Fruit fly (Drosophila melanogaster): ENCODE data around the gene klar.
A peak's percentile ranks its signal among the peaks of the same experiment; 100 is the strongest.

klar gene

dm6 chr3L:485393-485792 is 55.0 kb downstream of the klar start (continued):
- TF ChIP-seq CG6854 (GFP tag; optimal IDR thresholded peaks at IDR 0.05) (no peak), dsx (GFP tag; optimal IDR thresholded peaks at IDR 0.05; ENCODE audit: poor library complexity, severe bottlenecking) (peak; percentile 43), Sox14 (GFP tag; optimal IDR thresholded peaks at IDR 0.05) (no peak), OdsH (GFP tag; optimal IDR thresholded peaks at IDR 0.05) (peak; percentile 36), Met (GFP tag; optimal IDR thresholded peaks at IDR 0.05) (no peak), vri (GFP tag; optimal IDR thresholded peaks at IDR 0.05) (no peak), Ets21C (GFP tag; optimal IDR thresholded peaks at IDR 0.05) (no peak), CG10631 (GFP tag; optimal IDR thresholded peaks at IDR 0.05) (peak; percentile 11), CG8119 (GFP tag; IDR thresholded peaks at IDR 0.05) (peak; percentile 70), Eip78C (GFP tag) (peak; percentile 72), CG32006 (GFP tag; optimal IDR thresholded peaks at IDR 0.05) (peak; percentile 47), Eip75B (GFP tag; optimal IDR thresholded peaks at IDR 0.05) (no peak)

dm6 chr3L:484554-485305 is 55.7 kb downstream of the klar start:
- peak; percentile 23 for TF ChIP-seq achi (GFP tag; optimal IDR thresholded peaks at IDR 0.05)
- peak; percentile 38 for TF ChIP-seq net (GFP tag; optimal IDR thresholded peaks at IDR 0.05)
- TF ChIP-seq Eip78C (GFP tag): peak; percentile 63
- peak; percentile 25 for TF ChIP-seq CG6792 (GFP tag; optimal IDR thresholded peaks at IDR 0.05)
- TF ChIP-seq esn (GFP tag; optimal IDR thresholded peaks at IDR 0.05): peak; percentile 21
- TF ChIP-seq pdm3 (GFP tag; optimal IDR thresholded peaks at IDR 0.05): peak; percentile 35
- peak; percentile 32 for TF ChIP-seq topi (GFP tag; optimal IDR thresholded peaks at IDR 0.05)
- TF ChIP-seq CG34406 (GFP tag; optimal IDR thresholded peaks at IDR 0.05): peak; percentile 0
- peak; percentile 72 for TF ChIP-seq svp (GFP tag)
- peak; percentile 3 to 26 for TF ChIP-seq salr (GFP tag; optimal IDR thresholded peaks at IDR 0.05)
- peak; percentile 47 for TF ChIP-seq Sox14 (GFP tag; optimal IDR thresholded peaks at IDR 0.05)
- peak; percentile 62 for TF ChIP-seq Ets96B (tag; optimal IDR thresholded peaks at IDR 0.05)
- TF ChIP-seq lz (GFP tag; optimal IDR thresholded peaks at IDR 0.05): peak; percentile 9
- TF ChIP-seq Sox15 (GFP tag; optimal IDR thresholded peaks at IDR 0.05): peak; percentile 1
- TF ChIP-seq CG10631 (GFP tag; optimal IDR thresholded peaks at IDR 0.05): peak; percentile 39
- TF ChIP-seq CG8632 (GFP tag; optimal IDR thresholded peaks at IDR 0.05): peak; percentile 30
- peak; percentile 32 for TF ChIP-seq Met (GFP tag; optimal IDR thresholded peaks at IDR 0.05)
- no peak for TF ChIP-seq Ets21C (GFP tag; optimal IDR thresholded peaks at IDR 0.05)
- peak; percentile 6 for TF ChIP-seq CG9139 (GFP tag; optimal IDR thresholded peaks at IDR 0.05)
- TF ChIP-seq acj6 (GFP tag; optimal IDR thresholded peaks at IDR 0.05): peak; percentile 16
- TF ChIP-seq OdsH (GFP tag; optimal IDR thresholded peaks at IDR 0.05): peak; percentile 5
- peak; percentile 2 for TF ChIP-seq Hr4 (GFP tag; optimal IDR thresholded peaks at IDR 0.05)
- 0 out of 2 replicates have a peak, but pooled peaks have one; percentile 8 for TF ChIP-seq CG15336 (GFP tag; IDR thresholded peaks at IDR 0.05)
- no peak for TF ChIP-seq CG1621 (tag; optimal IDR thresholded peaks at IDR 0.05)
- 0 out of 3 replicates have a peak, but pooled peaks have one; percentile 11 for TF ChIP-seq CG8119 (GFP tag; IDR thresholded peaks at IDR 0.05)
- TF ChIP-seq dsx (GFP tag; optimal IDR thresholded peaks at IDR 0.05; ENCODE audit: poor library complexity, severe bottlenecking): peak; percentile 28
- TF ChIP-seq ss (GFP tag; optimal IDR thresholded peaks at IDR 0.05): peak; percentile 46 to 54
- TF ChIP-seq Eip75B (GFP tag; optimal IDR thresholded peaks at IDR 0.05): peak; percentile 35
- peak; percentile 30 for TF ChIP-seq Hr39 (GFP tag; optimal IDR thresholded peaks at IDR 0.05)
- TF ChIP-seq CG31627 (GFP tag; optimal IDR thresholded peaks at IDR 0.05): peak; percentile 36
- peak; percentile 49 for TF ChIP-seq spab (GFP tag; optimal IDR thresholded peaks at IDR 0.05)
- TF ChIP-seq CG10669 (GFP tag; optimal IDR thresholded peaks at IDR 0.05): peak; percentile 52
- no peak for TF ChIP-seq CG11902 (GFP tag; optimal IDR thresholded peaks at IDR 0.05)
- TF ChIP-seq CG6808 (GFP tag; optimal IDR thresholded peaks at IDR 0.05): peak; percentile 78
- TF ChIP-seq CG3032 (tag; optimal IDR thresholded peaks at IDR 0.05): peak; percentile 64
- TF ChIP-seq CG11762 (GFP tag; optimal IDR thresholded peaks at IDR 0.05; ENCODE audit: insufficient read depth): no peak
- peak; percentile 61 for TF ChIP-seq fd59A (GFP tag; optimal IDR thresholded peaks at IDR 0.05)
- peak; percentile 2 for TF ChIP-seq CG3919 (GFP tag; optimal IDR thresholded peaks at IDR 0.05)
- TF ChIP-seq eg (GFP tag; IDR thresholded peaks at IDR 0.05): no peak
- peak; percentile 5 for TF ChIP-seq CG32006 (GFP tag; optimal IDR thresholded peaks at IDR 0.05)
- no peak for TF ChIP-seq cyc (GFP tag; optimal IDR thresholded peaks at IDR 0.05)
- TF ChIP-seq CG6276 (GFP tag; optimal IDR thresholded peaks at IDR 0.05): no peak
- no peak for TF ChIP-seq CG6163 (GFP tag; IDR thresholded peaks at IDR 0.05)
- TF ChIP-seq Sox102F (GFP tag; optimal IDR thresholded peaks at IDR 0.05): peak; percentile 36

Data from whole organism, prepupa.